Fruit fly (Drosophila melanogaster) whole organism, prepupa: ENCODE measurements around the gene Snoo.

Source experiments
- CG16779 ChIP-seq: fragments of 200-800 bp; sonication (Bioruptor generic); optimal IDR thresholded peaks from 3 replicates; lab custom pipeline; 2017; ENCODE audit warnings: missing biosample characterization, mild to moderate bottlenecking, missing genetic modification characterization
- CG3032 ChIP-seq: fragments of 200-800 bp; optimal IDR thresholded peaks from 2 replicates; lab custom pipeline; 2019; ENCODE audit warnings: missing biosample characterization, mild to moderate bottlenecking, missing genetic modification characterization, moderate library complexity
- CG6854 ChIP-seq: fragments of 200-800 bp; sonication (Bioruptor generic); optimal IDR thresholded peaks from 2 replicates; lab custom pipeline; 2017; ENCODE audit warnings: missing biosample characterization, mild to moderate bottlenecking, missing genetic modification characterization
- Ets21C ChIP-seq: fragments of 200-800 bp; sonication (Bioruptor generic); optimal IDR thresholded peaks from 3 replicates; lab custom pipeline; 2016; ENCODE audit warnings: missing biosample characterization, missing genetic modification characterization
- Gug ChIP-seq: fragments of 200-800 bp; sonication (Bioruptor generic); IDR thresholded peaks from 2 replicates; pipeline ENCODE4 v1.3.6; 2022; ENCODE audit warnings: missing biosample characterization, missing genetic modification characterization
- Lpt ChIP-seq: fragments of 200-800 bp; sonication (Bioruptor generic); optimal IDR thresholded peaks from 3 replicates; lab custom pipeline; 2016; ENCODE audit warnings: missing biosample characterization, missing genetic modification characterization
- Met ChIP-seq: fragments of 200-800 bp; sonication (Bioruptor generic); optimal IDR thresholded peaks from 3 replicates; lab custom pipeline; 2016; ENCODE audit warnings: missing biosample characterization, missing genetic modification characterization
- Sox102F ChIP-seq: fragments of 200-800 bp; sonication (Bioruptor generic); optimal IDR thresholded peaks from 2 replicates; lab custom pipeline; 2016; ENCODE audit warnings: missing biosample characterization, mild to moderate bottlenecking, missing genetic modification characterization
- acj6 ChIP-seq: fragments of 200-800 bp; sonication (Bioruptor generic); optimal IDR thresholded peaks from 3 replicates; lab custom pipeline; 2016; ENCODE audit warnings: missing biosample characterization, missing genetic modification characterization
- eg ChIP-seq: fragments of 200-800 bp; sonication (Bioruptor generic); IDR thresholded peaks from 3 replicates; pipeline ENCODE4 v1.3.6; 2022; ENCODE audit warnings: missing biosample characterization, missing genetic modification characterization
- salr ChIP-seq, 2 experiments: fragments of 200-800 bp; sonication (Bioruptor generic); optimal IDR thresholded peaks; 3 replicates each; lab custom pipeline; 2016 to 2018; ENCODE audit warnings: missing biosample characterization in 2 of 2, missing genetic modification characterization in 2 of 2, mild to moderate bottlenecking in 1 of 2
- svp ChIP-seq: fragments of 200-800 bp; sonication (Bioruptor generic); peaks from one replicate; lab custom pipeline; 2016; ENCODE audit warnings: missing biosample characterization, missing genetic modification characterization

DNA sequence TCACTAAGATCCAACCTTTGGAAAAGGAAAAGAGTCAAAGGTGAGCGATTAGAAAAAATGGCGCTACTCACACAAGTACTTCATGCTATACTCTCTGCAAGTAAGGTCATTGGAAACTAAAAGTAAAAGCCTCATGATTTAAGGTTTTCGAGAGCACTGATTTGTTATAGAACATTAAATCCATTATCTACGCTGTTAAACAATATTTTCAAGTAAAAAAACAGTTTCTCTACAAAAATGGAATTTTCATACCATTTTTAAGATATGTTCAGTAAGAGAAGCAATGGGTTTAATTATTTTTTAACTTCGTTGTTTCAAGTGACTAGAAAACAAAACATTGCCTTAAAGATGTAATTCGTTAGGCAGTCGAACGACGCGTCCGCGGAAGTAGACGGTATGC lies 95.0 kb downstream of the Snoo start, which contains the start of gene Spn28Da:
- TF ChIP-seq CG16779 (tag; lab: Kevin White, UChicago) (no peak), Ets21C (GFP tag; lab: Kevin White, UChicago) (no peak), Lpt (no peak), eg (GFP tag; lab: Robert Waterston, UW) (no peak), Sox102F (GFP tag; lab: Kevin White, UChicago) (no peak), Met (GFP tag; lab: Kevin White, UChicago) (no peak), svp (no peak), salr (GFP tag; optimal IDR thresholded peaks at IDR 0.05; lab: Kevin White, UChicago) (no peak), CG3032 (tag; lab: Kevin White, UChicago) (no peak), acj6 (GFP tag; lab: Kevin White, UChicago) (no peak), Gug (GFP tag; lab: Robert Waterston, UW) (no peak), CG6854 (GFP tag; lab: Kevin White, UChicago) (no peak)
